Fruit fly (Drosophila melanogaster): ENCODE measurements around the gene dpr5.
A peak's percentile ranks its signal among the peaks of the same experiment; 100 is the strongest.

Gene dpr5

dm6 chr3R:11458022-11458850 lies 41.5 kb upstream of the dpr5 start (continued):
- 0 out of 2 replicates have a peak, but pooled peaks have one; percentile 10 for TF ChIP-seq dati (GFP tag; IDR thresholded peaks at IDR 0.05)
- peak; percentile 53 for TF ChIP-seq nmo (GFP tag; optimal IDR thresholded peaks at IDR 0.05)
- TF ChIP-seq cwo (GFP tag; optimal IDR thresholded peaks at IDR 0.05), result peak; percentile 85
- TF ChIP-seq CG10979 (tag; optimal IDR thresholded peaks at IDR 0.05), result peak; percentile 46
- peak; percentile 4 for TF ChIP-seq CG4854 (GFP tag; optimal IDR thresholded peaks at IDR 0.05)
- peak; percentile 68 for TF ChIP-seq HLH54F (GFP tag; optimal IDR thresholded peaks at IDR 0.05)
- TF ChIP-seq CG2116 (GFP tag; optimal IDR thresholded peaks at IDR 0.05), result peak; percentile 13
- no peak for TF ChIP-seq tup (GFP tag; optimal IDR thresholded peaks at IDR 0.05)
- TF ChIP-seq MBD-R2 (GFP tag; IDR thresholded peaks at IDR 0.05), result peak; percentile 58
- peak; percentile 26 for TF ChIP-seq Mes4 (GFP tag; optimal IDR thresholded peaks at IDR 0.05)
- TF ChIP-seq CG14710 (tag; optimal IDR thresholded peaks at IDR 0.05), result peak; percentile 18
- TF ChIP-seq CG13624 (GFP tag; optimal IDR thresholded peaks at IDR 0.05), result peak; percentile 14
- TF ChIP-seq ato (GFP tag; IDR thresholded peaks at IDR 0.05; ENCODE audit: partially characterized antibody), result no peak
- TF ChIP-seq sqz (GFP tag; optimal IDR thresholded peaks at IDR 0.05), result no peak
- TF ChIP-seq chif (GFP tag; optimal IDR thresholded peaks at IDR 0.05), result peak; percentile 20 to 63
- no peak for TF ChIP-seq cad (GFP tag; optimal IDR thresholded peaks at IDR 0.05)
- peak; percentile 40 for TF ChIP-seq Six4 (GFP tag; optimal IDR thresholded peaks at IDR 0.05)
- no peak for TF ChIP-seq dm (GFP tag; optimal IDR thresholded peaks at IDR 0.05)
- TF ChIP-seq Jarid2 (GFP tag; optimal IDR thresholded peaks at IDR 0.05), result peak; percentile 1
- TF ChIP-seq Scr (GFP tag; IDR thresholded peaks at IDR 0.05; ENCODE audit: partially characterized antibody), result no peak
- TF ChIP-seq Vsx1 (GFP tag; optimal IDR thresholded peaks at IDR 0.05), result peak; percentile 38
- peak; percentile 71 for TF ChIP-seq NFAT (GFP tag; IDR thresholded peaks at IDR 0.05)
- peak; percentile 49 for TF ChIP-seq CG12219 (GFP tag; optimal IDR thresholded peaks at IDR 0.05)
- no peak for TF ChIP-seq CG1832 (GFP tag; optimal IDR thresholded peaks at IDR 0.05)
- TF ChIP-seq CG8924 (tag; optimal IDR thresholded peaks at IDR 0.05), result peak; percentile 48
- peak; percentile 66 for TF ChIP-seq ssp (GFP tag; IDR thresholded peaks at IDR 0.05)
- peak; percentile 59; the same call in 1 of the 2 replicates for TF ChIP-seq CG5953 (GFP tag; IDR thresholded peaks at IDR 0.05)
- peak; percentile 52; the same call in 1 of the 3 replicates for TF ChIP-seq CG14050 (GFP tag; IDR thresholded peaks at IDR 0.05)
- TF ChIP-seq CG10565 (GFP tag; optimal IDR thresholded peaks at IDR 0.05), result no peak
- TF ChIP-seq fd96Cb (tag; optimal IDR thresholded peaks at IDR 0.05), result peak; percentile 50
- peak; percentile 17 for TF ChIP-seq CG8388 (GFP tag; optimal IDR thresholded peaks at IDR 0.05)
- TF ChIP-seq danr (GFP tag; IDR thresholded peaks at IDR 0.05), result peak; percentile 58; the same call in 1 of the 2 replicates
- TF ChIP-seq CG7928 (GFP tag; optimal IDR thresholded peaks at IDR 0.05), result peak; percentile 29
- peak; percentile 54; the same call in 1 of the 2 replicates for TF ChIP-seq wdn (GFP tag; IDR thresholded peaks at IDR 0.05)
- peak; percentile 59 for TF ChIP-seq CG18619 (GFP tag; optimal IDR thresholded peaks at IDR 0.05)
- peak; percentile 64; the same call in 1 of the 2 replicates for TF ChIP-seq ttk (GFP tag; IDR thresholded peaks at IDR 0.05)
- TF ChIP-seq Stat92E (GFP tag; optimal IDR thresholded peaks at IDR 0.05), result no peak
- peak; percentile 73 for TF ChIP-seq CG11504 (tag; optimal IDR thresholded peaks at IDR 0.05)
- peak; percentile 58 for TF ChIP-seq pnt (GFP tag; optimal IDR thresholded peaks at IDR 0.05)
- no peak for TF ChIP-seq sc (optimal IDR thresholded peaks at IDR 0.05)
- TF ChIP-seq sc (GFP tag; optimal IDR thresholded peaks at IDR 0.05), result no peak
- TF ChIP-seq Max (GFP tag; optimal IDR thresholded peaks at IDR 0.05), result peak; percentile 4
- TF ChIP-seq CG6654 (GFP tag; optimal IDR thresholded peaks at IDR 0.05), result no peak
- peak; percentile 67 for TF ChIP-seq CG17328 (GFP tag; IDR thresholded peaks at IDR 0.05)
- peak; percentile 74 for TF ChIP-seq Hmr (GFP tag; optimal IDR thresholded peaks at IDR 0.05)
- no peak for TF ChIP-seq CG1529 (GFP tag; optimal IDR thresholded peaks at IDR 0.05)
- peak; percentile 72 for TF ChIP-seq klu (GFP tag; IDR thresholded peaks at IDR 0.05)
- peak; percentile 77 for TF ChIP-seq ind (GFP tag; optimal IDR thresholded peaks at IDR 0.05)
